Fruit fly (Drosophila melanogaster) whole organism, embryonic: ENCODE measurements around the gene Orct2.

Experiments used
- B-H1 ChIP-seq: fragments of 200-800 bp; sonication (Bioruptor generic); IDR thresholded peaks from 3 replicates; pipeline ENCODE4 v1.3.6; 2022; ENCODE audit warnings: missing biosample characterization, missing genetic modification characterization
- CG10209 ChIP-seq: fragments of 200-800 bp; sonication (Bioruptor generic); optimal IDR thresholded peaks from 3 replicates; lab custom pipeline; 2017; ENCODE audit warnings: missing biosample characterization, mild to moderate bottlenecking, missing genetic modification characterization, missing genetic modification reagents
- CG10565 ChIP-seq: fragments of 200-800 bp; sonication (Bioruptor generic); optimal IDR thresholded peaks from 3 replicates; lab custom pipeline; 2016; ENCODE audit warnings: missing biosample characterization, mild to moderate bottlenecking, missing genetic modification characterization
- CG12236 ChIP-seq: fragments of 200-800 bp; sonication (Bioruptor generic); optimal IDR thresholded peaks from 2 replicates; lab custom pipeline; 2016; ENCODE audit warnings: missing biosample characterization, missing genetic modification characterization
- CG12744 ChIP-seq: fragments of 200-800 bp; sonication (Bioruptor generic); optimal IDR thresholded peaks from 2 replicates; lab custom pipeline; 2016; ENCODE audit warnings: missing biosample characterization, missing genetic modification characterization
- CG12942 ChIP-seq: fragments of 200-800 bp; sonication (Bioruptor generic); optimal IDR thresholded peaks from 3 replicates; lab custom pipeline; 2016; ENCODE audit warnings: missing biosample characterization, missing genetic modification characterization
- CG13775 ChIP-seq: fragments of 200-800 bp; sonication (Bioruptor generic); optimal IDR thresholded peaks from 3 replicates; lab custom pipeline; 2017; ENCODE audit warnings: missing biosample characterization, mild to moderate bottlenecking, missing genetic modification characterization
- CG14014 ChIP-seq: fragments of 200-800 bp; sonication (Bioruptor generic); IDR thresholded peaks from 2 replicates; pipeline ENCODE4 v1.3.6; 2022; ENCODE audit warnings: missing biosample characterization, missing genetic modification characterization
- CG15011 ChIP-seq: fragments of 200-800 bp; sonication (Bioruptor generic); optimal IDR thresholded peaks from 3 replicates; lab custom pipeline; 2018; ENCODE audit warnings: missing biosample characterization, mild to moderate bottlenecking, missing genetic modification characterization
- CG15073 ChIP-seq: fragments of 200-800 bp; sonication (Bioruptor generic); optimal IDR thresholded peaks from 2 replicates; lab custom pipeline; 2016; ENCODE audit warnings: missing biosample characterization, missing genetic modification characterization
- CG1603 ChIP-seq: fragments of 200-800 bp; sonication (Bioruptor generic); optimal IDR thresholded peaks from 2 replicates; lab custom pipeline; 2019; ENCODE audit warnings: missing biosample characterization, mild to moderate bottlenecking, missing genetic modification characterization, moderate library complexity
- CG16813 ChIP-seq: fragments of 200-800 bp; sonication (Bioruptor generic); IDR thresholded peaks from 3 replicates; pipeline ENCODE4 v1.3.6; 2022; ENCODE audit warnings: missing biosample characterization, missing genetic modification characterization; ENCODE audit not compliant: partially characterized antibody
- CG2712 ChIP-seq: fragments of 200-800 bp; optimal IDR thresholded peaks from 3 replicates; lab custom pipeline; 2019; ENCODE audit warnings: missing biosample characterization, mild to moderate bottlenecking, missing genetic modification characterization, moderate library complexity
- CG3163 ChIP-seq: fragments of 200-800 bp; sonication (Bioruptor generic); optimal IDR thresholded peaks from 3 replicates; lab custom pipeline; 2016; ENCODE audit warnings: missing biosample characterization, missing genetic modification characterization
- CG43689 ChIP-seq: fragments of 200-800 bp; sonication (Bioruptor generic); IDR thresholded peaks from 2 replicates; pipeline ENCODE4 v1.3.6; 2022; ENCODE audit warnings: missing biosample characterization, missing genetic modification characterization
- CG4404 ChIP-seq: fragments of 200-800 bp; sonication (Bioruptor generic); IDR thresholded peaks from 2 replicates; pipeline ENCODE4 v1.3.6; 2022; ENCODE audit warnings: missing biosample characterization, missing genetic modification characterization
- CG4617 ChIP-seq: fragments of 200-800 bp; sonication (Bioruptor generic); optimal IDR thresholded peaks from 3 replicates; lab custom pipeline; 2016; ENCODE audit warnings: missing biosample characterization, missing genetic modification characterization, borderline replicate concordance
- CG7839 ChIP-seq: fragments of 200-800 bp; sonication (Bioruptor generic); optimal IDR thresholded peaks from 3 replicates; lab custom pipeline; 2018; ENCODE audit warnings: missing biosample characterization, mild to moderate bottlenecking, missing genetic modification characterization, moderate library complexity
- CG8290 ChIP-seq, 3 experiments: fragments of 200-800 bp; sonication (Bioruptor generic); optimal IDR thresholded peaks; 2 replicates each; lab custom pipeline; 2016 to 2019; ENCODE audit warnings: missing biosample characterization in 3 of 3, missing genetic modification characterization in 3 of 3, mild to moderate bottlenecking in 2 of 3, moderate library complexity in 1 of 3
- CG9727 ChIP-seq: fragments of 200-800 bp; sonication (Bioruptor generic); optimal IDR thresholded peaks from 3 replicates; lab custom pipeline; 2017; ENCODE audit warnings: missing biosample characterization, mild to moderate bottlenecking, missing genetic modification characterization
- D19A ChIP-seq: fragments of 200-800 bp; optimal IDR thresholded peaks from 3 replicates; lab custom pipeline; 2019; ENCODE audit warnings: missing biosample characterization, mild to moderate bottlenecking, missing genetic modification characterization, moderate library complexity
- MTF-1 ChIP-seq: fragments of 200-800 bp; sonication (Bioruptor generic); optimal IDR thresholded peaks from 2 replicates; lab custom pipeline; 2018; ENCODE audit warnings: missing biosample characterization, mild to moderate bottlenecking, missing genetic modification characterization, borderline replicate concordance
- Neu2 ChIP-seq: fragments of 200-800 bp; sonication (Bioruptor generic); optimal IDR thresholded peaks from 3 replicates; lab custom pipeline; 2016; ENCODE audit warnings: missing biosample characterization, missing genetic modification characterization, borderline replicate concordance
- Nf-YC ChIP-seq: fragments of 200-800 bp; optimal IDR thresholded peaks from 3 replicates; lab custom pipeline; 2019; ENCODE audit warnings: missing biosample characterization, mild to moderate bottlenecking, missing genetic modification characterization, moderate library complexity
- NfI ChIP-seq: fragments of 200-800 bp; sonication (Bioruptor generic); optimal IDR thresholded peaks from 3 replicates; lab custom pipeline; 2018; ENCODE audit warnings: missing biosample characterization, mild to moderate bottlenecking, missing genetic modification characterization, moderate library complexity
- PHDP ChIP-seq: fragments of 200-800 bp; sonication (Bioruptor generic); optimal IDR thresholded peaks from 3 replicates; lab custom pipeline; 2018; ENCODE audit warnings: missing biosample characterization, mild to moderate bottlenecking, missing genetic modification characterization, moderate library complexity
- chinmo ChIP-seq: fragments of 200-800 bp; sonication (Bioruptor generic); IDR thresholded peaks from 4 replicates; pipeline ENCODE4 v1.3.6; 2022; ENCODE audit warnings: missing biosample characterization, missing genetic modification characterization; ENCODE audit not compliant: partially characterized antibody
- crp ChIP-seq, 2 experiments: fragments of 200-800 bp; sonication (Bioruptor generic); optimal IDR thresholded peaks; 2 replicates in 1 of 2; 3 replicates in 1 of 2; lab custom pipeline; 2017; ENCODE audit warnings: missing biosample characterization in 2 of 2, missing genetic modification characterization in 2 of 2, mild to moderate bottlenecking in 1 of 2, moderate library complexity in 1 of 2
- eyg ChIP-seq: fragments of 200-800 bp; sonication (Bioruptor generic); optimal IDR thresholded peaks from 3 replicates; lab custom pipeline; 2016; ENCODE audit warnings: missing biosample characterization, missing genetic modification characterization
- gcm ChIP-seq: fragments of 200-800 bp; sonication (Bioruptor generic); optimal IDR thresholded peaks from 2 replicates; lab custom pipeline; 2019; ENCODE audit warnings: missing biosample characterization, mild to moderate bottlenecking, missing genetic modification characterization, moderate library complexity
- insv ChIP-seq, 2 experiments: fragments of 200-800 bp; sonication (Bioruptor generic); optimal IDR thresholded peaks; 3 replicates each; lab custom pipeline; 2016 to 2018; ENCODE audit warnings: missing biosample characterization in 2 of 2, missing genetic modification characterization in 2 of 2
- kay ChIP-seq: fragments of 200-800 bp; sonication (Bioruptor generic); optimal IDR thresholded peaks from 2 replicates; lab custom pipeline; 2016; ENCODE audit warnings: missing biosample characterization, missing genetic modification characterization
- ken ChIP-seq: fragments of 200-800 bp; sonication (Bioruptor generic); IDR thresholded peaks from 3 replicates; pipeline ENCODE4 v1.3.6; 2022; ENCODE audit warnings: missing biosample characterization, missing genetic modification characterization
- lilli ChIP-seq: fragments of 200-800 bp; sonication (Bioruptor generic); optimal IDR thresholded peaks from 3 replicates; lab custom pipeline; 2016; ENCODE audit warnings: missing biosample characterization, missing genetic modification characterization
- nerfin-1 ChIP-seq: fragments of 200-800 bp; sonication (Bioruptor generic); optimal IDR thresholded peaks from 3 replicates; lab custom pipeline; 2019; ENCODE audit warnings: missing biosample characterization, mild to moderate bottlenecking, missing genetic modification characterization, moderate library complexity
- oc ChIP-seq: fragments of 200-800 bp; sonication (Bioruptor generic); optimal IDR thresholded peaks from 2 replicates; lab custom pipeline; 2018; ENCODE audit warnings: missing biosample characterization, mild to moderate bottlenecking, missing genetic modification characterization, moderate library complexity
- prd ChIP-seq, 3 experiments: fragments of >200 bp in 2 of 3; fragments of 200-800 bp in 1 of 3; sonication (Bioruptor generic) in 1 of 3; optimal IDR thresholded peaks in 2 of 3; IDR thresholded peaks in 1 of 3; 2 replicates in 2 of 3; 3 replicates in 1 of 3; pipeline versions ENCODE4 v1.3.6 to Lab custom; 2017 to 2022; ENCODE audit warnings: missing biosample characterization in 1 of 3, missing genetic modification characterization in 1 of 3
- psq ChIP-seq: fragments of 200-800 bp; sonication (Bioruptor generic); optimal IDR thresholded peaks from 2 replicates; lab custom pipeline; 2017; ENCODE audit warnings: missing biosample characterization, missing genetic modification characterization
- row ChIP-seq: fragments of 200-800 bp; sonication (Bioruptor generic); IDR thresholded peaks from 3 replicates; pipeline ENCODE4 v1.3.6; 2022; ENCODE audit warnings: missing biosample characterization, missing genetic modification characterization
- schlank ChIP-seq: fragments of 200-800 bp; sonication (Bioruptor generic); optimal IDR thresholded peaks from 2 replicates; lab custom pipeline; 2018; ENCODE audit warnings: missing biosample characterization, mild to moderate bottlenecking, missing genetic modification characterization
- sim ChIP-seq: fragments of 200-800 bp; sonication (Bioruptor generic); IDR thresholded peaks from 2 replicates; pipeline ENCODE4 v1.3.6; 2022; ENCODE audit warnings: missing biosample characterization, missing genetic modification characterization
- sob ChIP-seq: fragments of 200-800 bp; sonication (Bioruptor generic); IDR thresholded peaks from 2 replicates; pipeline ENCODE4 v1.3.6; 2022; ENCODE audit warnings: missing biosample characterization, missing genetic modification characterization
- sr ChIP-seq: fragments of 200-800 bp; sonication (Bioruptor generic); IDR thresholded peaks from 3 replicates; pipeline ENCODE4 v1.3.6; 2022; ENCODE audit warnings: missing biosample characterization, missing genetic modification characterization
- tll ChIP-seq, 2 experiments: fragments of 200-800 bp in 1 of 2; fragments of >200 bp in 1 of 2; sonication (Bioruptor generic) in 1 of 2; optimal IDR thresholded peaks; 2 replicates each; lab custom pipeline; 2017 to 2019; ENCODE audit warnings: missing biosample characterization in 2 of 2, missing genetic modification characterization in 2 of 2, mild to moderate bottlenecking in 1 of 2, moderate library complexity in 1 of 2
- trem ChIP-seq: fragments of 200-800 bp; optimal IDR thresholded peaks from 3 replicates; lab custom pipeline; 2019; ENCODE audit warnings: missing biosample characterization, mild to moderate bottlenecking, missing genetic modification characterization, moderate library complexity
- tup ChIP-seq: fragments of 200-800 bp; sonication (Bioruptor generic); optimal IDR thresholded peaks from 2 replicates; lab custom pipeline; 2016; ENCODE audit warnings: missing biosample characterization, mild to moderate bottlenecking, missing genetic modification characterization, moderate library complexity
- vnd ChIP-seq: fragments of 200-800 bp; sonication (Bioruptor generic); IDR thresholded peaks from 3 replicates; pipeline ENCODE4 v1.3.6; 2022; ENCODE audit warnings: missing biosample characterization, missing genetic modification characterization; ENCODE audit not compliant: partially characterized antibody

Orct2 gene

DNA sequence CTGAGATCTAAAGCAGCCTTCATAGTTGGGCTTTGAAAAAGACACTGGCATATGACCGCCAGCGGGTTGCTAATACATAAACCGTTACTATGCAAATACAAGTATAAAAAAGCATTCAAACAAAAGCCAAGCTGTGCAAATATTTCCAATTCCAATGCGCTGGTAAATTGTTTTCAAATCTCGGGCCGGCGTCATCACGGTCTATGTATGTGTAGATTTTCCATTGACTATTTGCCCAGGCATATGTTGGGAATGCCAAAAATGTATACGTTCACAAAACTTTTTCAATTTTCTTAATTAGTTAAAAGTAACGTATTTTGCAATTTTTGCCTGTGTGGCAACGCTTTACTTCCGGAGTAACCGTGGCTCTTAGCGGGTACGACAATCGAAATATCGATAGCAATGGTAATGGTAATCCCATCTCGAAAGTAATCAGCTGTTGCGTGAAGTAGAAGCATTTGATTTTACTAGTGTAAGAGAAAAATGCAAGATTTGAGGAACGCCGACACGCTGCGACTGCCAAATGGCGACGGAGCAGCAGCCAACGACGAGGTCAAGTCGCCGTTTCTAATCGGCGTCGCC is 17.0 kb downstream of the Orct2 start, which contains the start of the genes CG34290 and Uck (continued):
- TF ChIP-seq CG13775 (GFP tag; lab: Kevin White, UChicago) (peak; percentile 84), schlank (tag; lab: Kevin White, UChicago) (peak; percentile 80), vnd (GFP tag; lab: Robert Waterston, UW) (peak; percentile 54; the same call in 1 of the 3 replicates), CG12236 (GFP tag; lab: Kevin White, UChicago) (peak; percentile 72), CG16813 (peak; percentile 77), psq (peak; percentile 48), CG10565 (GFP tag; lab: Kevin White, UChicago) (no peak), CG1603 (tag; lab: Kevin White, UChicago) (peak; percentile 90), trem (tag; lab: Kevin White, UChicago) (peak; percentile 88), tup (GFP tag; lab: Kevin White, UChicago) (no peak), B-H1 (GFP tag; lab: Robert Waterston, UW) (peak; percentile 35; the same call in 1 of the 3 replicates), prd (optimal IDR thresholded peaks at IDR 0.05; lab: Kevin White, UChicago) (no peak), prd (GFP tag; IDR thresholded peaks at IDR 0.05; lab: Robert Waterston, UW) (peak; percentile 47; the same call in 2 of the 3 replicates), CG7839 (tag; lab: Kevin White, UChicago) (peak; percentile 66), insv (GFP tag; optimal IDR thresholded peaks at IDR 0.05; lab: Kevin White, UChicago) (peak in 1 of 2 experiments; percentile 66), CG4617 (GFP tag; lab: Kevin White, UChicago) (peak; percentile 70), sr (0 out of 3 replicates have a peak, but pooled peaks have one; percentile 50), lilli (GFP tag; lab: Kevin White, UChicago) (peak; percentile 69), CG8290 (GFP tag; optimal IDR thresholded peaks at IDR 0.05; lab: Kevin White, UChicago) (peak; percentile 42), CG8290 (tag; optimal IDR thresholded peaks at IDR 0.05; lab: Kevin White, UChicago) (peak; percentile 41 to 89), CG12744 (GFP tag; lab: Kevin White, UChicago) (peak; percentile 49), CG43689 (GFP tag; lab: Robert Waterston, UW) (peak; percentile 64), chinmo (peak; percentile 86; the same call in 3 of the 4 replicates), CG3163 (GFP tag; lab: Kevin White, UChicago) (peak; percentile 68), Neu2 (GFP tag; lab: Kevin White, UChicago) (no peak), gcm (GFP tag; lab: Kevin White, UChicago) (peak; percentile 38), CG2712 (tag; lab: Kevin White, UChicago) (peak; percentile 72), ken (GFP tag; lab: Robert Waterston, UW) (peak; percentile 66; the same call in 2 of the 3 replicates), Nf-YC (tag; lab: Kevin White, UChicago) (peak; percentile 59), eyg (GFP tag; lab: Kevin White, UChicago) (peak; percentile 80), CG10209 (peak; percentile 79), oc (tag; lab: Kevin White, UChicago) (peak; percentile 48), NfI (GFP tag; lab: Kevin White, UChicago) (peak; percentile 92), CG15011 (GFP tag; lab: Kevin White, UChicago) (peak; percentile 80), tll (GFP tag; optimal IDR thresholded peaks at IDR 0.05; lab: Kevin White, UChicago) (no peak), crp (GFP tag; optimal IDR thresholded peaks at IDR 0.05; lab: Kevin White, UChicago) (peak; percentile 61 to 95), sim (0 out of 2 replicates have a peak, but pooled peaks have one; percentile 28), sob (peak; percentile 82), CG12942 (GFP tag; lab: Kevin White, UChicago) (peak; percentile 28), row (GFP tag; lab: Robert Waterston, UW) (peak; percentile 52; the same call in 2 of the 3 replicates), CG9727 (GFP tag; lab: Kevin White, UChicago) (peak; percentile 74), PHDP (tag; lab: Kevin White, UChicago) (peak; percentile 82), CG14014 (GFP tag; lab: Robert Waterston, UW) (peak; percentile 78; the same call in 1 of the 2 replicates), CG15073 (GFP tag; lab: Kevin White, UChicago) (no peak), CG4404 (GFP tag; lab: Robert Waterston, UW) (no peak), kay (no peak), nerfin-1 (tag; lab: Kevin White, UChicago) (peak; percentile 81), MTF-1 (GFP tag; lab: Kevin White, UChicago) (peak; percentile 89), D19A (no peak)
